Worm (Caenorhabditis elegans): ENCODE results near the gene klp-20.

klp-20 gene

ce11 chrIII:184335-184734 lies 25.5 kb upstream of the klp-20 start:
- TF ChIP-seq nhr-129 (tag; optimal IDR thresholded peaks at IDR 0.05) (no peak), lsy-2 (tag; optimal IDR thresholded peaks at IDR 0.05) (no peak), ZK546.5 (tag; optimal IDR thresholded peaks at IDR 0.05) (no peak), lin-13 (GFP tag; optimal IDR thresholded peaks at IDR 0.05) (no peak), alr-1 (tag; optimal IDR thresholded peaks at IDR 0.05) (no peak), dmd-4 (tag; optimal IDR thresholded peaks at IDR 0.05) (no peak), lin-39 (tag; optimal IDR thresholded peaks at IDR 0.05) (no peak), egl-27 (tag; optimal IDR thresholded peaks at IDR 0.05) (no peak), ceh-82 (tag; optimal IDR thresholded peaks at IDR 0.05) (no peak), F13H6.1 (tag; optimal IDR thresholded peaks at IDR 0.05) (no peak), ceh-16 (tag; optimal IDR thresholded peaks at IDR 0.05) (no peak), nhr-23 (tag; optimal IDR thresholded peaks at IDR 0.05) (no peak), nhr-237 (tag; optimal IDR thresholded peaks at IDR 0.05) (no peak), crh-2 (tag; optimal IDR thresholded peaks at IDR 0.05) (no peak), Y55F3AM.14 (GFP tag; optimal IDR thresholded peaks at IDR 0.05) (no peak), ztf-4 (tag; optimal IDR thresholded peaks at IDR 0.05) (no peak), nhr-77 (tag; optimal IDR thresholded peaks at IDR 0.05) (no peak), elt-3 (tag; optimal IDR thresholded peaks at IDR 0.05) (no peak)

- TF ChIP-seq ceh-16 (tag; optimal IDR thresholded peaks at IDR 0.05), result no peak
- no peak for TF ChIP-seq lsy-2 (tag; optimal IDR thresholded peaks at IDR 0.05)
- TF ChIP-seq dmd-4 (tag; optimal IDR thresholded peaks at IDR 0.05), result no peak
- no peak for TF ChIP-seq skn-1 (tag; optimal IDR thresholded peaks at IDR 0.05)
- TF ChIP-seq C34F6.9 (tag; optimal IDR thresholded peaks at IDR 0.05), result no peak
- no peak for TF ChIP-seq ztf-4 (tag; optimal IDR thresholded peaks at IDR 0.05)
- no peak for TF ChIP-seq sma-9 (GFP tag; optimal IDR thresholded peaks at IDR 0.05)
- TF ChIP-seq sma-9 (tag; optimal IDR thresholded peaks at IDR 0.05), result no peak
- TF ChIP-seq sma-3 (GFP tag; optimal IDR thresholded peaks at IDR 0.05), result no peak
- no peak for TF ChIP-seq alr-1 (tag; optimal IDR thresholded peaks at IDR 0.05)
- TF ChIP-seq elt-3 (tag; optimal IDR thresholded peaks at IDR 0.05), result no peak
- TF ChIP-seq nhr-11 (tag; optimal IDR thresholded peaks at IDR 0.05), result no peak
- no peak for TF ChIP-seq lin-13 (GFP tag; optimal IDR thresholded peaks at IDR 0.05)
Observed at ce11 chrIII:187829-188228, 22.0 kb upstream of the klp-20 start, which contains the start of gene mxl-2. Gene mxl-2 (minus strand): TSS chrIII:188131.

DNA sequence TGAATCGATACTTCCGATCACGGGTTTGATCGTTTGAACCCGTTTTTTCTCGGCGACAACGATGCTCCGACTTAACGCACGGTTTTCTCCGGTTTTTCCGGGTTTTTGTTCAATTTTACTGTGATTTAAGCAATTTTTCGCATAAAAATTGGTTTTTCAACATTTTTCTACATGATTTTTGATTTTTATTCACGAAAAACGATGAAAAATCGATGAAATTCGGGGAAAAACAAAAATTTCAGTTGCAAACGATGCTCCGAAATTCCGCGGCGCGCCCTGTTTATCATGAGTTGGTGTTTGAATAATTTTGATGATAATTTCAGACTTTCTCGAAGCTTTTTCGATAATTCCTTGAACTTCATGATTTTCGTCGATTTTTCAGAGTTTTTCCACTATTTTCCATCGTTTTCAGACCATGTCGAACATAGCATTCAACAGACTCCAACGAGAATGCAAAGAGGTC lies 21.3 kb upstream of the klp-20 start, which contains the start of gene ubc-20:
TSS of gene ubc-20 (plus strand) at position 413 of the 463 bp plus-strand sequence.
- TF ChIP-seq nhr-129 (tag; optimal IDR thresholded peaks at IDR 0.05) (peak; percentile 35), R02D3.7 (tag; optimal IDR thresholded peaks at IDR 0.05) (no peak), sma-3 (GFP tag; optimal IDR thresholded peaks at IDR 0.05) (peak; percentile 1), unc-55 (GFP tag; optimal IDR thresholded peaks at IDR 0.05) (peak; percentile 30), ZK546.5 (tag; optimal IDR thresholded peaks at IDR 0.05) (no peak), lsy-2 (tag; optimal IDR thresholded peaks at IDR 0.05) (peak in 1 of 2 experiments; percentile 48), C34F6.9 (tag; optimal IDR thresholded peaks at IDR 0.05) (peak; percentile 60), gmeb-1 (tag; optimal IDR thresholded peaks at IDR 0.05) (peak; percentile 18)

DNA sequence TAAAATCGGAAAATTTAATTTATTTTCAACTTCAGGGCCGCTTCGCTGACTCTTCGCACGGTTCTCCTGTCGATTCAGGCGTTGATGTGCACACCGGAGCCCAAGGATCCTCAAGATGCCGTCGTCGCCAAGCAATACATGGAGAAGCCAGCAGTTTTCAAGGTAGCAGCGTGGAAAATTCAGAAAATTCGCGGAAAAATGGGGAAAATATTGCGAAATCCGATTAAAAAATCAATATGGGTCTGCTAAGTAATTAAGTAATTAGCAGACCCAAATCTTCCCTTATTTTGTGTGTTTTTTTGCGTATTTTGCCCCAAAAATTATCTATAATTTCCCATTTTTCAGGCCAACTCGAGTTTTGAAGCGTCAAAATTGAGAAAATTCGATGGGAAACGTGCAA lies 20.5 kb upstream of the klp-20 start:
- no peak for TF ChIP-seq mdl-1 (tag; optimal IDR thresholded peaks at IDR 0.05)
- no peak for TF ChIP-seq sma-3 (GFP tag; optimal IDR thresholded peaks at IDR 0.05)
- TF ChIP-seq Y55F3AM.14 (GFP tag; optimal IDR thresholded peaks at IDR 0.05), result no peak
- no peak for TF ChIP-seq egl-27 (tag; optimal IDR thresholded peaks at IDR 0.05)
- TF ChIP-seq unc-62 (GFP tag; optimal IDR thresholded peaks at IDR 0.05), result no peak

- no peak for TF ChIP-seq snpc-4 (tag; optimal IDR thresholded peaks at IDR 0.05)
- no peak for TF ChIP-seq sma-9 (GFP tag; optimal IDR thresholded peaks at IDR 0.05)
- no peak for TF ChIP-seq sma-9 (tag; optimal IDR thresholded peaks at IDR 0.05)
- no peak for TF ChIP-seq ztf-1 (GFP tag; conservative IDR thresholded peaks at IDR 0.05)
- no peak for TF ChIP-seq fos-1 (tag; optimal IDR thresholded peaks at IDR 0.05)
- no peak for TF ChIP-seq Y55F3AM.14 (GFP tag; optimal IDR thresholded peaks at IDR 0.05)
- TF ChIP-seq R02D3.7 (tag; optimal IDR thresholded peaks at IDR 0.05), result no peak
- TF ChIP-seq peb-1 (tag; optimal IDR thresholded peaks at IDR 0.05), result no peak
- no peak for TF ChIP-seq aly-2 (tag; optimal IDR thresholded peaks at IDR 0.05)
- no peak for TF ChIP-seq nhr-21 (tag; optimal IDR thresholded peaks at IDR 0.05)
- no peak for TF ChIP-seq ztf-4 (tag; optimal IDR thresholded peaks at IDR 0.05)
- no peak for TF ChIP-seq ceh-16 (tag; optimal IDR thresholded peaks at IDR 0.05)
- TF ChIP-seq nhr-11 (tag; optimal IDR thresholded peaks at IDR 0.05), result no peak
- TF ChIP-seq nhr-129 (tag; optimal IDR thresholded peaks at IDR 0.05), result no peak
- TF ChIP-seq lin-13 (GFP tag; optimal IDR thresholded peaks at IDR 0.05), result no peak
- no peak for TF ChIP-seq lsy-2 (tag; optimal IDR thresholded peaks at IDR 0.05)
- no peak for TF ChIP-seq zag-1 (tag; optimal IDR thresholded peaks at IDR 0.05)
- no peak for TF ChIP-seq mab-5 (tag; optimal IDR thresholded peaks at IDR 0.05)
Observed at ce11 chrIII:190686-191085, 19.1 kb upstream of the klp-20 start, which contains the start of gene cox-17. Gene cox-17 (plus strand): TSS chrIII:190986.
